Fruit fly (Drosophila melanogaster) whole organism, embryonic: ENCODE measurements around the gene COX6B.

Experiments
- Aef1 ChIP-seq: fragments of 200-800 bp; sonication (Bioruptor generic); IDR thresholded peaks from 3 replicates; pipeline ENCODE4 v1.3.6; 2022; ENCODE audit warnings: missing biosample characterization, missing genetic modification characterization
- Antp ChIP-seq: fragments of 200-800 bp; sonication (Bioruptor generic); optimal IDR thresholded peaks from 3 replicates; lab custom pipeline; 2016; ENCODE audit warnings: missing biosample characterization, missing genetic modification characterization
- Awh ChIP-seq: fragments of 200-800 bp; sonication (Bioruptor generic); IDR thresholded peaks from 2 replicates; pipeline ENCODE4, ENCODE4 v1.3.6; 2022; ENCODE audit warnings: missing biosample characterization, missing genetic modification characterization
- B-H1 ChIP-seq: fragments of 200-800 bp; sonication (Bioruptor generic); IDR thresholded peaks from 3 replicates; pipeline ENCODE4 v1.3.6; 2022; ENCODE audit warnings: missing biosample characterization, missing genetic modification characterization
- Blimp-1 ChIP-seq: fragments of 200-800 bp; sonication (Bioruptor generic); optimal IDR thresholded peaks from 3 replicates; lab custom pipeline; 2018; ENCODE audit warnings: missing biosample characterization, missing genetic modification characterization, mild to moderate bottlenecking, moderate library complexity, missing genetic modification reagents
- CG10274 ChIP-seq: fragments of 200-800 bp; sonication (Bioruptor generic); optimal IDR thresholded peaks from 3 replicates; lab custom pipeline; 2017; ENCODE audit warnings: missing biosample characterization, mild to moderate bottlenecking, missing genetic modification characterization
- CG10462 ChIP-seq: fragments of 200-800 bp; sonication (Bioruptor generic); optimal IDR thresholded peaks from 2 replicates; lab custom pipeline; 2016; ENCODE audit warnings: missing biosample characterization, missing genetic modification characterization
- CG12236 ChIP-seq: fragments of 200-800 bp; sonication (Bioruptor generic); optimal IDR thresholded peaks from 2 replicates; lab custom pipeline; 2016; ENCODE audit warnings: missing biosample characterization, missing genetic modification characterization
- CG14441 ChIP-seq: fragments of 200-800 bp; sonication (Bioruptor generic); IDR thresholded peaks from 2 replicates; pipeline ENCODE4 v1.3.6; 2022; ENCODE audit warnings: missing biosample characterization, missing genetic modification characterization
- CG14710 ChIP-seq: fragments of 200-800 bp; sonication (Bioruptor generic); optimal IDR thresholded peaks from 3 replicates; lab custom pipeline; 2019; ENCODE audit warnings: missing biosample characterization, mild to moderate bottlenecking, missing genetic modification characterization, moderate library complexity
- CG17359 ChIP-seq: fragments of 200-800 bp; sonication (Bioruptor generic); optimal IDR thresholded peaks from 3 replicates; lab custom pipeline; 2018; ENCODE audit warnings: missing biosample characterization, mild to moderate bottlenecking, missing genetic modification characterization, moderate library complexity
- CG18011 ChIP-seq: fragments of 200-800 bp; sonication (Bioruptor generic); optimal IDR thresholded peaks from 2 replicates; lab custom pipeline; 2017; ENCODE audit warnings: missing biosample characterization, missing genetic modification characterization, mild to moderate bottlenecking, moderate library complexity, missing genotype
- CG18476 ChIP-seq: fragments of 200-800 bp; sonication (Bioruptor generic); optimal IDR thresholded peaks from 2 replicates; lab custom pipeline; 2016; ENCODE audit warnings: missing biosample characterization, mild to moderate bottlenecking, missing genetic modification characterization
- CG32767 ChIP-seq: fragments of 200-800 bp; sonication (Bioruptor generic); IDR thresholded peaks from 2 replicates; pipeline ENCODE4 v1.3.6; 2022; ENCODE audit warnings: missing biosample characterization, missing genetic modification characterization
- CG3995 ChIP-seq: fragments of 200-800 bp; sonication (Bioruptor generic); optimal IDR thresholded peaks from 3 replicates; lab custom pipeline; 2016; ENCODE audit warnings: missing biosample characterization, missing genetic modification characterization
- CG4404 ChIP-seq: fragments of 200-800 bp; sonication (Bioruptor generic); IDR thresholded peaks from 2 replicates; pipeline ENCODE4 v1.3.6; 2022; ENCODE audit warnings: missing biosample characterization, missing genetic modification characterization
- CG5180 ChIP-seq: fragments of 200-800 bp; sonication (Bioruptor generic); optimal IDR thresholded peaks from 3 replicates; lab custom pipeline; 2017; ENCODE audit warnings: missing biosample characterization, missing genetic modification characterization, mild to moderate bottlenecking, moderate library complexity, missing genetic modification reagents
- CG5245 ChIP-seq: fragments of 200-800 bp; sonication (Bioruptor generic); optimal IDR thresholded peaks from 3 replicates; lab custom pipeline; 2016; ENCODE audit warnings: missing biosample characterization, missing genetic modification characterization
- CG6689 ChIP-seq: fragments of 200-800 bp; sonication (Bioruptor generic); IDR thresholded peaks from 2 replicates; pipeline ENCODE4 v1.3.6; 2022; ENCODE audit warnings: missing biosample characterization, missing genetic modification characterization
- CG6765 ChIP-seq: fragments of 200-800 bp; sonication (Bioruptor generic); optimal IDR thresholded peaks from 3 replicates; lab custom pipeline; 2017; ENCODE audit warnings: missing biosample characterization, mild to moderate bottlenecking, missing genetic modification characterization
- CG6854 ChIP-seq: fragments of 200-800 bp; sonication (Bioruptor generic); optimal IDR thresholded peaks from 3 replicates; lab custom pipeline; 2017; ENCODE audit warnings: missing biosample characterization, mild to moderate bottlenecking, missing genetic modification characterization
- CG9215 ChIP-seq: fragments of 200-800 bp; sonication (Bioruptor generic); IDR thresholded peaks from 2 replicates; pipeline ENCODE4 v1.3.6; 2022; ENCODE audit warnings: missing biosample characterization, missing genetic modification characterization
- D ChIP-seq, 2 experiments: fragments of 200-800 bp in 1 of 2; fragments of >200 bp in 1 of 2; sonication (Bioruptor generic) in 1 of 2; optimal IDR thresholded peaks; 2 replicates in 1 of 2; 3 replicates in 1 of 2; lab custom pipeline; 2017; ENCODE audit warnings: mild to moderate bottlenecking in 1 of 2, missing biosample characterization in 1 of 2, missing genetic modification characterization in 1 of 2, missing genetic modification reagents in 1 of 2
- E2f1 ChIP-seq: fragments of 200-800 bp; sonication (Bioruptor generic); IDR thresholded peaks from 2 replicates; pipeline ENCODE4 v1.3.6; 2022; ENCODE audit warnings: missing biosample characterization, missing genetic modification characterization
- Hr3 ChIP-seq: fragments of 200-800 bp; sonication (Bioruptor generic); optimal IDR thresholded peaks from 3 replicates; lab custom pipeline; 2016; ENCODE audit warnings: missing biosample characterization, missing genetic modification characterization
- Meics ChIP-seq: fragments of 200-800 bp; sonication (Bioruptor generic); optimal IDR thresholded peaks from 2 replicates; lab custom pipeline; 2017; ENCODE audit warnings: missing biosample characterization, mild to moderate bottlenecking, missing genetic modification characterization
- NfI ChIP-seq: fragments of 200-800 bp; sonication (Bioruptor generic); optimal IDR thresholded peaks from 3 replicates; lab custom pipeline; 2018; ENCODE audit warnings: missing biosample characterization, mild to moderate bottlenecking, missing genetic modification characterization, moderate library complexity
- Ptx1 ChIP-seq: fragments of 200-800 bp; sonication (Bioruptor generic); IDR thresholded peaks from 2 replicates; pipeline ENCODE4 v1.3.6; 2022; ENCODE audit warnings: missing biosample characterization, missing genetic modification characterization
- Rfx ChIP-seq: fragments of 200-800 bp; sonication (Bioruptor generic); IDR thresholded peaks from 2 replicates; pipeline ENCODE4 v1.3.6; 2022; ENCODE audit warnings: missing biosample characterization, missing genetic modification characterization
- Xbp1 ChIP-seq: fragments of 200-800 bp; sonication (Bioruptor generic); optimal IDR thresholded peaks from 3 replicates; lab custom pipeline; 2016; ENCODE audit warnings: missing biosample characterization, mild to moderate bottlenecking, missing genetic modification characterization
- ase ChIP-seq: fragments of 200-800 bp; sonication (Bioruptor generic); IDR thresholded peaks from 3 replicates; pipeline ENCODE4 v1.3.6; 2022; ENCODE audit warnings: missing biosample characterization, missing genetic modification characterization
- az2 ChIP-seq: fragments of 200-800 bp; sonication (Bioruptor generic); optimal IDR thresholded peaks from 3 replicates; lab custom pipeline; 2016; ENCODE audit warnings: missing biosample characterization, missing genetic modification characterization
- dysf ChIP-seq: fragments of 200-800 bp; sonication (Bioruptor generic); IDR thresholded peaks from 3 replicates; pipeline ENCODE4 v1.3.6; 2022; ENCODE audit warnings: missing biosample characterization, missing genetic modification characterization
- ems ChIP-seq: fragments of 200-800 bp; sonication (Bioruptor generic); optimal IDR thresholded peaks from 3 replicates; lab custom pipeline; 2016; ENCODE audit warnings: missing biosample characterization, missing genetic modification characterization
- fd102C ChIP-seq: fragments of 200-800 bp; sonication (Bioruptor generic); optimal IDR thresholded peaks from 2 replicates; lab custom pipeline; 2018; ENCODE audit warnings: missing biosample characterization, mild to moderate bottlenecking, missing genetic modification characterization, moderate library complexity
- fru ChIP-seq: fragments of >200 bp; optimal IDR thresholded peaks from 2 replicates; lab custom pipeline; 2017
- fu2 ChIP-seq: fragments of 200-800 bp; sonication (Bioruptor generic); optimal IDR thresholded peaks from 2 replicates; lab custom pipeline; 2016; ENCODE audit warnings: missing biosample characterization, missing genetic modification characterization
- gcm2 ChIP-seq: fragments of 200-800 bp; sonication (Bioruptor generic); optimal IDR thresholded peaks from 2 replicates; lab custom pipeline; 2016; ENCODE audit warnings: missing biosample characterization, missing genetic modification characterization
- gsb-n ChIP-seq: fragments of 200-800 bp; sonication (Bioruptor generic); optimal IDR thresholded peaks from 3 replicates; lab custom pipeline; 2018; ENCODE audit warnings: missing biosample characterization, mild to moderate bottlenecking, missing genetic modification characterization
- h ChIP-seq: fragments of >200 bp; optimal IDR thresholded peaks from 2 replicates; lab custom pipeline; 2017
- jumu ChIP-seq: fragments of 200-800 bp; sonication (Bioruptor generic); optimal IDR thresholded peaks from 3 replicates; lab custom pipeline; 2016; ENCODE audit warnings: missing biosample characterization, missing genetic modification characterization
- onecut ChIP-seq: fragments of 200-800 bp; sonication (Bioruptor generic); IDR thresholded peaks from 2 replicates; pipeline ENCODE4 v1.3.6; 2022; ENCODE audit warnings: missing biosample characterization, missing genetic modification characterization
- peb ChIP-seq: fragments of 200-800 bp; sonication (Bioruptor generic); IDR thresholded peaks from 2 replicates; pipeline ENCODE4 v1.3.6; 2022; ENCODE audit warnings: missing biosample characterization, missing genetic modification characterization
- pros ChIP-seq: fragments of 200-800 bp; sonication (Bioruptor generic); optimal IDR thresholded peaks from 3 replicates; lab custom pipeline; 2019; ENCODE audit warnings: missing biosample characterization, mild to moderate bottlenecking, missing genetic modification characterization, moderate library complexity
- ranshi ChIP-seq: fragments of 200-800 bp; sonication (Bioruptor generic); IDR thresholded peaks from 2 replicates; pipeline ENCODE4 v1.3.6; 2022; ENCODE audit warnings: missing biosample characterization, missing genetic modification characterization
- slou ChIP-seq: fragments of 200-800 bp; sonication (Bioruptor generic); optimal IDR thresholded peaks from 3 replicates; lab custom pipeline; 2016; ENCODE audit warnings: missing biosample characterization, missing genetic modification characterization
- sqz ChIP-seq: fragments of 200-800 bp; sonication (Bioruptor generic); optimal IDR thresholded peaks from 3 replicates; lab custom pipeline; 2018; ENCODE audit warnings: missing biosample characterization, mild to moderate bottlenecking, missing genetic modification characterization
- ssp ChIP-seq: fragments of 200-800 bp; sonication (Bioruptor generic); IDR thresholded peaks from 2 replicates; pipeline ENCODE4 v1.3.6; 2022; ENCODE audit warnings: missing biosample characterization, missing genetic modification characterization
- stwl ChIP-seq: fragments of 200-800 bp; sonication (Bioruptor generic); optimal IDR thresholded peaks from 3 replicates; lab custom pipeline; 2018; ENCODE audit warnings: missing biosample characterization, mild to moderate bottlenecking, missing genetic modification characterization, moderate library complexity
- tio ChIP-seq: fragments of 200-800 bp; sonication (Bioruptor generic); optimal IDR thresholded peaks from 2 replicates; lab custom pipeline; 2017; ENCODE audit warnings: missing biosample characterization, missing genetic modification characterization, inconsistent platforms
- trem ChIP-seq: fragments of 200-800 bp; optimal IDR thresholded peaks from 3 replicates; lab custom pipeline; 2019; ENCODE audit warnings: missing biosample characterization, mild to moderate bottlenecking, missing genetic modification characterization, moderate library complexity
- zen ChIP-seq: fragments of 200-800 bp; sonication (Bioruptor generic); optimal IDR thresholded peaks from 3 replicates; lab custom pipeline; 2018; ENCODE audit warnings: missing biosample characterization, mild to moderate bottlenecking, missing genetic modification characterization, moderate library complexity

COX6B gene

dm6 chrX:19750626-19751149 is 6.6 kb upstream of the COX6B start, which contains the start of gene Abcd3 (continued):
- TF ChIP-seq B-H1 (GFP tag; lab: Robert Waterston, UW) = no peak
- TF ChIP-seq CG6765 (GFP tag; lab: Kevin White, UChicago) = peak; percentile 25
- peak; percentile 1 for TF ChIP-seq Xbp1 (GFP tag; lab: Kevin White, UChicago)
- TF ChIP-seq Meics = peak; percentile 29
- no peak for TF ChIP-seq gsb-n (tag; lab: Kevin White, UChicago)
- no peak for TF ChIP-seq CG6689
- no peak for TF ChIP-seq Ptx1 (GFP tag; lab: Robert Waterston, UW)
- TF ChIP-seq CG12236 (GFP tag; lab: Kevin White, UChicago) = no peak
- no peak for TF ChIP-seq Blimp-1
- TF ChIP-seq peb (GFP tag; lab: Robert Waterston, UW) = no peak
- TF ChIP-seq E2f1 (GFP tag; lab: Robert Waterston, UW) = no peak
- peak; percentile 44 for TF ChIP-seq Rfx (GFP tag; lab: Robert Waterston, UW)
- TF ChIP-seq fru (lab: Kevin White, UChicago) = no peak
- TF ChIP-seq Antp (GFP tag; lab: Kevin White, UChicago) = peak; percentile 27
- TF ChIP-seq Awh (GFP tag; lab: Robert Waterston, UW) = 0 out of 2 replicates have a peak, but pooled peaks have one; percentile 42
- no peak for TF ChIP-seq CG10462 (GFP tag; lab: Kevin White, UChicago)
- TF ChIP-seq D (optimal IDR thresholded peaks at IDR 0.05; lab: Kevin White, UChicago) = no peak
- TF ChIP-seq D (GFP tag; optimal IDR thresholded peaks at IDR 0.05; lab: Kevin White, UChicago) = peak; percentile 32
- TF ChIP-seq tio (GFP tag; lab: Kevin White, UChicago) = no peak
- TF ChIP-seq zen (tag; lab: Kevin White, UChicago) = peak; percentile 34
- TF ChIP-seq CG3995 (GFP tag; lab: Kevin White, UChicago) = no peak
- no peak for TF ChIP-seq h (lab: Kevin White, UChicago)
- no peak for TF ChIP-seq CG5245 (GFP tag; lab: Kevin White, UChicago)
- no peak for TF ChIP-seq sqz (GFP tag; lab: Kevin White, UChicago)
- no peak for TF ChIP-seq CG18011 (GFP tag; lab: Kevin White, UChicago)
- peak; percentile 20 for TF ChIP-seq stwl (tag; lab: Kevin White, UChicago)
- no peak for TF ChIP-seq slou (GFP tag; lab: Kevin White, UChicago)
- TF ChIP-seq CG14441 = no peak
- peak; percentile 30 for TF ChIP-seq jumu (GFP tag; lab: Kevin White, UChicago)
- no peak for TF ChIP-seq ssp (GFP tag; lab: Robert Waterston, UW)
- peak; percentile 44 for TF ChIP-seq CG5180 (GFP tag; lab: Kevin White, UChicago)
- no peak for TF ChIP-seq CG18476 (GFP tag; lab: Kevin White, UChicago)
- TF ChIP-seq trem = peak; percentile 46
- no peak for TF ChIP-seq Hr3 (GFP tag; lab: Kevin White, UChicago)
- TF ChIP-seq pros (GFP tag; lab: Kevin White, UChicago) = peak; percentile 87
- peak; percentile 19 for TF ChIP-seq NfI (GFP tag; lab: Kevin White, UChicago)
- TF ChIP-seq CG17359 (tag; lab: Kevin White, UChicago) = peak; percentile 46
- no peak for TF ChIP-seq CG10274 (GFP tag; lab: Kevin White, UChicago)
- no peak for TF ChIP-seq fu2
- peak; percentile 31 for TF ChIP-seq ems (GFP tag; lab: Kevin White, UChicago)
- no peak for TF ChIP-seq fd102C
- TF ChIP-seq CG32767 = peak; percentile 38; the same call in 1 of the 2 replicates
- TF ChIP-seq dysf (GFP tag; lab: Robert Waterston, UW) = no peak
- TF ChIP-seq az2 (GFP tag; lab: Kevin White, UChicago) = no peak
- no peak for TF ChIP-seq gcm2
- peak; percentile 38 for TF ChIP-seq CG14710 (tag; lab: Kevin White, UChicago)
- TF ChIP-seq CG9215 = no peak
- peak; percentile 43; the same call in 1 of the 2 replicates for TF ChIP-seq onecut (GFP tag; lab: Robert Waterston, UW)
- TF ChIP-seq CG4404 = no peak
- TF ChIP-seq CG6854 (GFP tag; lab: Kevin White, UChicago) = peak; percentile 46
- no peak for TF ChIP-seq ase (GFP tag; lab: Robert Waterston, UW)
- TF ChIP-seq ranshi = no peak
- no peak for TF ChIP-seq Aef1 (GFP tag; lab: Robert Waterston, UW)
